Fruit fly (Drosophila melanogaster) whole organism, adult: ENCODE measurements around the gene CG10164.

ENCODE experiments used
- CG14711 ChIP-seq: fragments of 200-800 bp; sonication (Bioruptor generic); optimal IDR thresholded peaks from 2 replicates; lab custom pipeline; 2018; ENCODE audit warnings: missing biosample characterization, mild to moderate bottlenecking, missing genetic modification characterization, moderate library complexity
- CG5204 ChIP-seq: fragments of 200-800 bp; sonication (Bioruptor generic); optimal IDR thresholded peaks from 2 replicates; lab custom pipeline; 2016; ENCODE audit warnings: missing biosample characterization, missing genetic modification characterization
- CG7101 ChIP-seq: fragments of 200-800 bp; sonication (Bioruptor generic); optimal IDR thresholded peaks from 2 replicates; lab custom pipeline; 2018; ENCODE audit warnings: missing biosample characterization, mild to moderate bottlenecking, missing genetic modification characterization, moderate library complexity
- Clk ChIP-seq: fragments of 200-800 bp; sonication (Bioruptor generic); optimal IDR thresholded peaks from 2 replicates; lab custom pipeline; 2017; ENCODE audit warnings: missing biosample characterization, missing genetic modification characterization
- Crg-1 ChIP-seq: fragments of 200-800 bp; sonication (Bioruptor generic); optimal IDR thresholded peaks from 2 replicates; lab custom pipeline; 2016; ENCODE audit warnings: missing biosample characterization, missing genetic modification characterization
- ovo ChIP-seq: fragments of 200-800 bp; sonication (Bioruptor generic); optimal IDR thresholded peaks from 2 replicates; lab custom pipeline; 2016; ENCODE audit warnings: missing biosample characterization, missing genetic modification characterization

DNA sequence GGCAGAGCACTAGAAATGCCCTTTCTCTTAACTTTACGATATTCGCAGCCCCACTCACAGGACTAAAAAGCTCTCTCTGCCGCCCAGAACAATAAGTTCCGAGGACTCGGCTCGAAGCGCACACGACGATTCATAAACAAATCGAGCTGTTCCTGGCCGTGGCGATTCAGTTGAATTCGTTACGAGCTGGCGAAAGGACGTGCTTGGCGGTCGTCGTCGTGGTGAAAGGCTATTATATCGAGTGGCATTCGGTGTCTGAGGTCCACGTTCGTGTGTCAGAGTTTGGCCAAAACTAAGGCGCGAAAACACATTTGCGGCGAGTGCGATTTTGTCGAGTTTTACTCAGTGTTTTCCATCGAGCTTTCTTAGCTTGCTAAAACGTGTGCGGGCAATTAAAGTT lies 501 bp upstream of the CG10164 start, which contains the start of gene beat-IV:
- TF ChIP-seq CG7101 (tag; lab: Kevin White, UChicago) = no peak
- TF ChIP-seq CG14711 = no peak
- no peak for TF ChIP-seq Clk (GFP tag; lab: Kevin White, UChicago)
- no peak for TF ChIP-seq Crg-1 (GFP tag; lab: Kevin White, UChicago)
- no peak for TF ChIP-seq CG5204 (GFP tag; lab: Kevin White, UChicago)
- no peak for TF ChIP-seq ovo
